Worm (Caenorhabditis elegans) whole organism, L2 larva: ENCODE measurements around the gene Y73C8C.4.

Source experiments
- C34F6.9 ChIP-seq: fragments of 150-350 bp; optimal IDR thresholded peaks from 2 replicates; lab custom pipeline; 2014; ENCODE audit warnings: missing biosample characterization, missing genetic modification characterization
- F13H6.1 ChIP-seq: sonication (generic microtip); optimal IDR thresholded peaks from 2 replicates; lab custom pipeline; 2016; ENCODE audit warnings: missing genetic modification characterization, missing compliant biosample characterization
- R02D3.7 ChIP-seq: fragments of 150-350 bp; optimal IDR thresholded peaks from 2 replicates; lab custom pipeline; 2014; ENCODE audit warnings: missing biosample characterization, missing genetic modification characterization
- ZK546.5 ChIP-seq: sonication (generic microtip); optimal IDR thresholded peaks from 2 replicates; lab custom pipeline; 2017; ENCODE audit warnings: missing biosample characterization, missing genetic modification characterization
- alr-1 ChIP-seq: fragments of 150-350 bp; optimal IDR thresholded peaks from 2 replicates; lab custom pipeline; 2014; ENCODE audit warnings: missing biosample characterization, missing genetic modification characterization
- ceh-16 ChIP-seq: fragments of 150-350 bp; optimal IDR thresholded peaks from 2 replicates; lab custom pipeline; 2014; ENCODE audit warnings: missing biosample characterization, missing genetic modification characterization
- ceh-82 ChIP-seq: fragments of 150-350 bp; optimal IDR thresholded peaks from 2 replicates; lab custom pipeline; 2014; ENCODE audit warnings: missing biosample characterization, missing genetic modification characterization
- crh-2 ChIP-seq: sonication (generic microtip); optimal IDR thresholded peaks from 2 replicates; lab custom pipeline; 2017; ENCODE audit warnings: missing biosample characterization, missing genetic modification characterization
- egl-27 ChIP-seq: sonication (generic microtip); optimal IDR thresholded peaks from 3 replicates; lab custom pipeline; 2017; ENCODE audit warnings: missing biosample characterization, missing genetic modification reagents, missing genetic modification characterization
- elt-1 ChIP-seq: fragments of 150-350 bp; optimal IDR thresholded peaks from 2 replicates; lab custom pipeline; 2014; ENCODE audit warnings: missing biosample characterization, missing genetic modification characterization
- elt-3 ChIP-seq: sonication (generic microtip); optimal IDR thresholded peaks from 2 replicates; lab custom pipeline; 2017; ENCODE audit warnings: missing biosample characterization, missing genetic modification characterization
- fos-1 ChIP-seq: fragments of 150-350 bp; optimal IDR thresholded peaks from 2 replicates; lab custom pipeline; 2014; ENCODE audit warnings: missing biosample characterization, missing genetic modification characterization
- gmeb-1 ChIP-seq: fragments of 150-350 bp; optimal IDR thresholded peaks from 2 replicates; lab custom pipeline; 2014; ENCODE audit warnings: missing biosample characterization, missing genetic modification characterization
- lin-13 ChIP-seq: fragments of 150-350 bp; optimal IDR thresholded peaks from 2 replicates; lab custom pipeline; 2014; ENCODE audit warnings: missing biosample characterization, missing genetic modification reagents, missing genetic modification characterization
- lin-39 ChIP-seq: fragments of 150-350 bp; optimal IDR thresholded peaks from 2 replicates; lab custom pipeline; 2014; ENCODE audit warnings: missing biosample characterization, missing genetic modification reagents, missing genetic modification characterization
- lsy-2 ChIP-seq, 2 experiments: fragments of 150-350 bp in 1 of 2; sonication (generic microtip) in 1 of 2; optimal IDR thresholded peaks; 2 replicates each; lab custom pipeline; 2014 to 2017; ENCODE audit warnings: missing biosample characterization in 2 of 2, missing genetic modification characterization in 2 of 2
- mab-5 ChIP-seq: fragments of 150-350 bp; optimal IDR thresholded peaks from 2 replicates; lab custom pipeline; 2014; ENCODE audit warnings: missing biosample characterization, missing genetic modification characterization
- mbf-1 ChIP-seq: sonication (generic microtip); optimal IDR thresholded peaks from 2 replicates; lab custom pipeline; 2017; ENCODE audit warnings: missing biosample characterization, missing genetic modification characterization
- mdl-1 ChIP-seq, 2 experiments: fragments of 150-350 bp in 1 of 2; sonication (generic microtip) in 1 of 2; optimal IDR thresholded peaks; 2 replicates each; lab custom pipeline; 2017; ENCODE audit warnings: missing biosample characterization in 2 of 2, missing genetic modification characterization in 2 of 2
- nhr-10 ChIP-seq: sonication (generic microtip); optimal IDR thresholded peaks from 2 replicates; lab custom pipeline; 2017; ENCODE audit warnings: missing biosample characterization, missing genetic modification characterization
- nhr-11 ChIP-seq: fragments of 150-350 bp; optimal IDR thresholded peaks from 2 replicates; lab custom pipeline; 2014; ENCODE audit warnings: missing biosample characterization, missing genetic modification characterization
- nhr-12 ChIP-seq: fragments of 150-350 bp; optimal IDR thresholded peaks from 2 replicates; lab custom pipeline; 2014; ENCODE audit warnings: missing biosample characterization, missing genetic modification characterization
- nhr-129 ChIP-seq: fragments of 150-350 bp; optimal IDR thresholded peaks from 2 replicates; lab custom pipeline; 2014; ENCODE audit warnings: missing biosample characterization, missing genetic modification characterization
- nhr-23 ChIP-seq: fragments of 150-350 bp; optimal IDR thresholded peaks from 2 replicates; lab custom pipeline; 2014; ENCODE audit warnings: missing biosample characterization, missing genetic modification reagents, missing genetic modification characterization
- nhr-237 ChIP-seq: fragments of 150-350 bp; optimal IDR thresholded peaks from 2 replicates; lab custom pipeline; 2014; ENCODE audit warnings: missing biosample characterization, missing genetic modification characterization
- nhr-25 ChIP-seq: fragments of 150-350 bp; sonication (generic microtip); optimal IDR thresholded peaks from 3 replicates; lab custom pipeline; 2014; ENCODE audit warnings: missing biosample characterization, missing genetic modification characterization
- nhr-77 ChIP-seq: fragments of 150-350 bp; optimal IDR thresholded peaks from 2 replicates; lab custom pipeline; 2014; ENCODE audit warnings: missing biosample characterization, missing genetic modification characterization
- peb-1 ChIP-seq: fragments of 150-350 bp; optimal IDR thresholded peaks from 2 replicates; lab custom pipeline; 2014; ENCODE audit warnings: missing biosample characterization, missing genetic modification characterization
- skn-1 ChIP-seq: sonication (generic microtip); optimal IDR thresholded peaks from 2 replicates; lab custom pipeline; 2017; ENCODE audit warnings: missing biosample characterization, missing genetic modification characterization
- sma-3 ChIP-seq: sonication (generic microtip); optimal IDR thresholded peaks from 2 replicates; lab custom pipeline; 2016; ENCODE audit warnings: missing genetic modification reagents, missing genetic modification characterization, missing compliant biosample characterization
- sma-9 ChIP-seq, 2 experiments: fragments of 150-350 bp in 1 of 2; sonication (generic microtip) in 1 of 2; optimal IDR thresholded peaks; 2 replicates each; lab custom pipeline; 2014 to 2016; ENCODE audit warnings: missing genetic modification characterization in 2 of 2, mild to moderate bottlenecking in 1 of 2, missing biosample characterization in 1 of 2, missing compliant biosample characterization in 1 of 2, missing genetic modification reagents in 1 of 2, moderate library complexity in 1 of 2
- snpc-4 ChIP-seq: fragments of 150-350 bp; optimal IDR thresholded peaks from 2 replicates; lab custom pipeline; 2014; ENCODE audit warnings: missing biosample characterization, missing genetic modification characterization
- unc-39 ChIP-seq: fragments of 150-350 bp; optimal IDR thresholded peaks from 2 replicates; lab custom pipeline; 2014; ENCODE audit warnings: missing biosample characterization, missing genetic modification characterization
- unc-55 ChIP-seq: fragments of 150-350 bp; sonication (generic microtip); optimal IDR thresholded peaks from 3 replicates; lab custom pipeline; 2014; ENCODE audit warnings: missing biosample characterization, missing genetic modification reagents, missing genetic modification characterization
- unc-62 ChIP-seq: fragments of 150-350 bp; optimal IDR thresholded peaks from 2 replicates; lab custom pipeline; 2014; ENCODE audit warnings: missing biosample characterization, missing genetic modification reagents, missing genetic modification characterization
- zag-1 ChIP-seq: fragments of 150-350 bp; optimal IDR thresholded peaks from 2 replicates; lab custom pipeline; 2014; ENCODE audit warnings: missing biosample characterization, missing genetic modification characterization
- ztf-1 ChIP-seq: fragments of 200-800 bp; sonication (Bioruptor generic); conservative IDR thresholded peaks from 2 replicates; pipeline ENCODE4 v1.3.6; 2022; ENCODE audit warnings: missing genetic modification characterization, missing compliant biosample characterization
- ztf-11 ChIP-seq: sonication (generic microtip); optimal IDR thresholded peaks from 2 replicates; lab custom pipeline; 2017; ENCODE audit warnings: missing biosample characterization, missing genetic modification characterization
- ztf-4 ChIP-seq: fragments of 150-350 bp; optimal IDR thresholded peaks from 2 replicates; lab custom pipeline; 2014; ENCODE audit warnings: missing biosample characterization, missing genetic modification characterization

Gene Y73C8C.4

DNA sequence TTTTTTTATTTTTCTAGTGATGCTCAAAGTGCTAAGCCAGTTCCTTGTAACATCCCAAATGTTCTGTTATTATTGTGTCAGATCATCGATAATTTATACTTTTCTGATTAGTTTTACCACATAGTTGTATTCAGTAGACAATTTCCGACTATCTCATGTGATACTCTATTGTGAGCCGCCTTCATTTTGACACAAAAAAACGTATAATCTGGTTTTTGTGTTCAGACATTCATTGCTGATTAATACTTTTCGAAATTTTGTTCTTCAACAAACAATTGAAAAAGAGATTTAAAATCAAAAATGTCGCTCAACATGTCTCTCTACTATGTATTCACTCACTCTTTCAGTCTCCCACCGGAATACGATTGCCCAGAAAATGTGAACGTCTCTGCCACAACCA lies 20.5 kb downstream of the Y73C8C.4 start, which contains the start of gene srt-7:
srt-7 (plus strand) TSS at position 301 of the 400 bp plus-strand sequence.
- TF ChIP-seq crh-2 (no peak), mab-5 (tag; lab: Kevin White, UChicago) (no peak), unc-55 (no peak), peb-1 (tag; lab: Kevin White, UChicago) (no peak), nhr-23 (tag; lab: Kevin White, UChicago) (no peak), alr-1 (tag; lab: Kevin White, UChicago) (no peak), ztf-11 (tag; lab: Kevin White, UChicago) (no peak), ztf-4 (tag; lab: Kevin White, UChicago) (no peak), unc-39 (tag; lab: Kevin White, UChicago) (no peak), C34F6.9 (tag; lab: Kevin White, UChicago) (no peak), zag-1 (tag; lab: Kevin White, UChicago) (no peak), elt-1 (tag; lab: Kevin White, UChicago) (no peak), nhr-10 (tag; lab: Kevin White, UChicago) (no peak), lin-39 (no peak)

DNA sequence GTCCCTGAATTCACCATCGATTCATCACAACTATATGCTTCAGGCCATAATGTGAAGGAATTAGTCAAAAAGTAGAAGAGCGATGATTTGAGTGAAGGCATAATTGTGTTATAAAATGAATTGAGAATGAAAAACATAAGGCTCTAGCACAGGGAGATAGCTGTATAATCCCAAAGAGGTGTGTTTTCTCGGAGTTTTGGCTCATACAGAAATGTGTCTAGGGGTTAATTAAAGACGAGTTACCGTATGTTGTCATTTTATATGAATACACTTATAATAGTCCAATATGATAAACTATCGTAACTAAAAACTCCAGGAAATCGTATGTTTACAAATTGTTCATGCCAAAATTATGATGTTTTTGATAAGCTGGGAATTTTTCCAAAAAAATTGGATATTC lies 21.2 kb downstream of the Y73C8C.4 start, which contains the start of gene srt-5:
srt-5 (minus strand) TSS at position 101 of the 400 bp plus-strand sequence.
- TF ChIP-seq C34F6.9 (tag; lab: Kevin White, UChicago): no peak
- no peak for TF ChIP-seq unc-39 (tag; lab: Kevin White, UChicago)
- TF ChIP-seq alr-1 (tag; lab: Kevin White, UChicago): no peak
- no peak for TF ChIP-seq elt-1 (tag; lab: Kevin White, UChicago)
- no peak for TF ChIP-seq nhr-23 (tag; lab: Kevin White, UChicago)
- no peak for TF ChIP-seq nhr-10 (tag; lab: Kevin White, UChicago)
- no peak for TF ChIP-seq egl-27 (tag; lab: Kevin White, UChicago)
- no peak for TF ChIP-seq ceh-82 (tag; lab: Kevin White, UChicago)
- TF ChIP-seq nhr-25 (tag; lab: Kevin White, UChicago): no peak
- TF ChIP-seq, all 48 proteins: peak for 0

DNA sequence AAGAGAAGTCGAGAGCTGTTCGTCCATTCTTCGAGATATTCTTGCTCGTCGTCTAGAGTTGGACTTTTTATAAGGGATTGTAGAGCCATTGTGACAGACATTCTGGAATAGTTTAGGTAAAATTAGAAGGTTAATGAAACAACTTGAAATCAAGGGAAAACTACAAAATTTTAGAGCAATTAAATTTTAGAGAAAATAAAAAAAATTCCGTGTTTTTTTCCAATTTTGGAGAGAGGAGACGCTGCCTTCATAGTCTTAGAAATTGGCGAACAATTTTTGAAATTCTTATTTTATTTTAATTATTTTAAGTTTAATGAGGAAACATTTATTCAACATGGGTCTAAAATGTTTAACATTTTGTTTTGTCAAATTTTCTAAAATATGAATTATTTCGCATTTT lies 30.4 kb downstream of the Y73C8C.4 start, which contains the start of gene C50H11.13:
C50H11.13 (minus strand) TSS at position 101 of the 400 bp plus-strand sequence.
- TF ChIP-seq peb-1 (tag; lab: Kevin White, UChicago) (no peak), mab-5 (tag; lab: Kevin White, UChicago) (no peak), lsy-2 (tag; optimal IDR thresholded peaks at IDR 0.05; lab: Kevin White, UChicago) (no peak), lin-13 (GFP tag; lab: Kevin White, UChicago) (no peak), nhr-11 (tag; lab: Kevin White, UChicago) (no peak), nhr-23 (tag; lab: Kevin White, UChicago) (no peak), nhr-10 (tag; lab: Kevin White, UChicago) (no peak), skn-1 (tag; lab: Kevin White, UChicago) (no peak), nhr-237 (tag; lab: Kevin White, UChicago) (no peak), elt-3 (no peak), alr-1 (tag; lab: Kevin White, UChicago) (no peak), unc-55 (no peak), mdl-1 (tag; optimal IDR thresholded peaks at IDR 0.05; lab: Kevin White, UChicago) (no peak), F13H6.1 (tag; lab: Kevin White, UChicago) (no peak), egl-27 (tag; lab: Kevin White, UChicago) (no peak), nhr-12 (tag; lab: Kevin White, UChicago) (no peak), C34F6.9 (tag; lab: Kevin White, UChicago) (no peak), ceh-16 (tag; lab: Kevin White, UChicago) (no peak), ZK546.5 (tag; lab: Kevin White, UChicago) (no peak), nhr-77 (tag; lab: Kevin White, UChicago) (no peak)

DNA sequence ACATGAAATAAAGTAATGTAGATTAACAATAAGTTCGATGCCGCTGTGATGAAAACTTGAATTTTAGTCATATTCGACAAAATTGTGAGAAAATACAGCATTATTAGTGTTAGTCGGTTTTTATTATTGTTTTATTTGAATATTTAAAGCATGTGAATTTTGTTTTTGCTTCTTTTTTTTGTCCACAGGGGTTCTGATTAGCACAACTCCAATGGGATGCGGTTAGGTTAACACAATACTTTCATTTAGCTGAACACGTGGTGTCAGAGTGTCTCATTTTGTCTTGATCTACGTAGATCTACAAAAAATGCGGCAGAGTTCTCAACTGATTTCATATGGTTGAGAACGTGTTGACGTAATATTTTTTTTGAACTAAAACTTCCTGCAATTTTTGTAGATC lies 32.8 kb downstream of the Y73C8C.4 start, which contains the start of gene str-40:
str-40 (minus strand) TSS at position 101 of the 400 bp plus-strand sequence.
- TF ChIP-seq nhr-237 (tag; lab: Kevin White, UChicago) (no peak), nhr-129 (no peak), sma-3 (GFP tag; lab: Kevin White, UChicago) (no peak), snpc-4 (tag; lab: Kevin White, UChicago) (no peak), ceh-82 (tag; lab: Kevin White, UChicago) (no peak), crh-2 (no peak)

DNA sequence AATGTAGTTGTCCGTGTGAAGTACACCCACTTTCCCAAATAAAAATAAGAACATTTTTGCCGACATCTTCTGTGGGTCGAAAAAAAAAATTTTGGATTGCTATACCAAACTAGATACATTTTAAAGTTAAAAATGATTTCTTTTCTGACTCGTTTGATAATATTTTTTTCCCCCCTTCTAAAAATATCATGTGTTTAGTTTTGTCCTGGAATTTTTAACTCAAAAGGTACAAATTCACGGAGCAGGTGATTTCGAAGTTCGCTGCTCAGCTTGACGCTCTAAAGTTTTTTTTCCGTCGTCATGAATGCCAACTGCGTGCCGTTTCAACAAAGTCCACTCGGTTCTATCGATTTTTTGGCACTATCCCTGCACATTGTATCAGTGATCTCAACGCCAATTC lies 36.0 kb downstream of the Y73C8C.4 start, which contains the start of gene srh-185:
srh-185 (plus strand) TSS at position 301 of the 400 bp plus-strand sequence.
- TF ChIP-seq mab-5 (tag; lab: Kevin White, UChicago) (no peak), sma-3 (GFP tag; lab: Kevin White, UChicago) (no peak), R02D3.7 (tag; lab: Kevin White, UChicago) (no peak), mbf-1 (tag; lab: Kevin White, UChicago) (no peak), gmeb-1 (tag; lab: Kevin White, UChicago) (no peak), fos-1 (tag; lab: Kevin White, UChicago) (no peak), ztf-4 (tag; lab: Kevin White, UChicago) (no peak), unc-62 (GFP tag; lab: Kevin White, UChicago) (no peak), elt-3 (no peak), alr-1 (tag; lab: Kevin White, UChicago) (no peak), sma-9 (GFP tag; optimal IDR thresholded peaks at IDR 0.05; lab: Kevin White, UChicago) (no peak), sma-9 (tag; optimal IDR thresholded peaks at IDR 0.05; lab: Kevin White, UChicago) (no peak), lin-13 (GFP tag; lab: Kevin White, UChicago) (no peak), nhr-10 (tag; lab: Kevin White, UChicago) (no peak), ztf-1 (GFP tag; lab: Robert Waterston, UW) (no peak), C34F6.9 (tag; lab: Kevin White, UChicago) (no peak), nhr-23 (tag; lab: Kevin White, UChicago) (no peak), nhr-12 (tag; lab: Kevin White, UChicago) (no peak), nhr-25 (tag; lab: Kevin White, UChicago) (no peak), ceh-82 (tag; lab: Kevin White, UChicago) (no peak)
